Worm (Caenorhabditis elegans) whole organism, young adult: ENCODE data around the gene sre-42.

Experiments used
- B0035.1 ChIP-seq: sonication (generic microtip); optimal IDR thresholded peaks from 2 replicates; lab custom pipeline; 2016; ENCODE audit warnings: missing genetic modification characterization, mild to moderate bottlenecking, missing compliant biosample characterization, missing genotype, missing genetic modification reagents
- B0261.1 ChIP-seq: sonication (generic microtip); optimal IDR thresholded peaks from 2 replicates; lab custom pipeline; 2016; ENCODE audit warnings: mild to moderate bottlenecking, missing genetic modification characterization, moderate library complexity, missing compliant biosample characterization
- D2030.7 ChIP-seq: fragments of 200-800 bp; sonication (Bioruptor generic); IDR thresholded peaks from 2 replicates; pipeline ENCODE4 v1.3.6; 2022; ENCODE audit warnings: missing genetic modification reagents, missing genetic modification characterization, missing compliant biosample characterization
- K12H6.12 ChIP-seq: fragments of 200-800 bp; sonication (Bioruptor generic); optimal IDR thresholded peaks from 2 replicates; lab custom pipeline; 2018; ENCODE audit warnings: mild to moderate bottlenecking, missing genetic modification characterization, missing compliant biosample characterization
- T07F8.4 ChIP-seq: sonication (generic microtip); optimal IDR thresholded peaks from 2 replicates; lab custom pipeline; 2016; ENCODE audit warnings: mild to moderate bottlenecking, missing genetic modification characterization, moderate library complexity, missing compliant biosample characterization
- Y56A3A.18 ChIP-seq: fragments of 200-800 bp; sonication (Bioruptor generic); IDR thresholded peaks from 2 replicates; pipeline ENCODE4 v1.3.6; 2022; ENCODE audit warnings: missing genetic modification reagents, missing genetic modification characterization, missing compliant biosample characterization
- Y79H2A.3 ChIP-seq: fragments of 200-800 bp; sonication (Bioruptor generic); conservative IDR thresholded peaks from 2 replicates; pipeline ENCODE4 v1.3.6; 2022; ENCODE audit warnings: missing genetic modification reagents, missing genetic modification characterization, missing compliant biosample characterization
- Y95B8A.8 ChIP-seq: fragments of 200-800 bp; sonication (Bioruptor generic); IDR thresholded peaks from 2 replicates; pipeline ENCODE4 v1.3.6; 2022; ENCODE audit warnings: missing genetic modification reagents, missing genetic modification characterization, missing compliant biosample characterization
- akir-1 ChIP-seq: fragments of 200-800 bp; sonication (Bioruptor generic); optimal IDR thresholded peaks from 2 replicates; lab custom pipeline; 2018; ENCODE audit warnings: mild to moderate bottlenecking, missing genetic modification characterization, moderate library complexity, missing compliant biosample characterization
- aptf-2 ChIP-seq: fragments of 200-800 bp; sonication (Bioruptor generic); conservative IDR thresholded peaks from 2 replicates; pipeline ENCODE4 v1.3.6; 2022; ENCODE audit warnings: missing genetic modification reagents, missing genetic modification characterization, missing compliant biosample characterization
- aptf-3 ChIP-seq: fragments of 200-800 bp; sonication (Bioruptor generic); IDR thresholded peaks from 2 replicates; pipeline ENCODE4 v1.3.6; 2022; ENCODE audit warnings: missing genetic modification characterization, missing compliant biosample characterization
- bed-1 ChIP-seq: fragments of 200-800 bp; sonication (Bioruptor generic); IDR thresholded peaks from 2 replicates; pipeline ENCODE4 v1.3.6; 2022; ENCODE audit warnings: missing genetic modification reagents, missing genetic modification characterization, missing compliant biosample characterization
- cebp-2 ChIP-seq: fragments of 200-800 bp; sonication (Bioruptor generic); IDR thresholded peaks from 2 replicates; pipeline ENCODE4 v1.3.6; 2022; ENCODE audit warnings: missing genetic modification characterization, missing compliant biosample characterization
- ceh-58 ChIP-seq: fragments of 200-800 bp; sonication (Bioruptor generic); IDR thresholded peaks from 2 replicates; pipeline ENCODE4 v1.3.6; 2022; ENCODE audit warnings: missing genetic modification characterization, missing compliant biosample characterization
- die-1 ChIP-seq: sonication (generic microtip); optimal IDR thresholded peaks from 2 replicates; lab custom pipeline; 2016; ENCODE audit warnings: missing genotype, mild to moderate bottlenecking, missing genetic modification characterization, missing compliant biosample characterization
- dox-1 ChIP-seq: fragments of 200-800 bp; sonication (Bioruptor generic); IDR thresholded peaks from 2 replicates; pipeline ENCODE4 v1.3.6; 2022; ENCODE audit warnings: missing genetic modification reagents, missing genetic modification characterization, missing compliant biosample characterization
- dpff-1 ChIP-seq: sonication (generic microtip); optimal IDR thresholded peaks from 2 replicates; lab custom pipeline; 2017; ENCODE audit warnings: mild to moderate bottlenecking, missing genetic modification characterization, missing compliant biosample characterization
- hmg-1.2 ChIP-seq: fragments of 200-800 bp; sonication (Bioruptor generic); IDR thresholded peaks from 2 replicates; pipeline ENCODE4 v1.3.6; 2022; ENCODE audit warnings: missing genetic modification reagents, missing genetic modification characterization, missing compliant biosample characterization
- lag-1 ChIP-seq: fragments of 200-800 bp; sonication (Bioruptor generic); IDR thresholded peaks from 2 replicates; pipeline ENCODE4 v1.3.6; 2022; ENCODE audit warnings: missing genetic modification reagents, missing genetic modification characterization, missing compliant biosample characterization
- lin-40 ChIP-seq: sonication (generic microtip); optimal IDR thresholded peaks from 2 replicates; lab custom pipeline; 2016; ENCODE audit warnings: missing genetic modification characterization, mild to moderate bottlenecking, missing compliant biosample characterization, missing genotype, missing genetic modification reagents
- madf-10 ChIP-seq: sonication (generic microtip); optimal IDR thresholded peaks from 2 replicates; lab custom pipeline; 2016; ENCODE audit warnings: mild to moderate bottlenecking, missing genetic modification characterization, missing compliant biosample characterization
- madf-3 ChIP-seq: fragments of 200-800 bp; sonication (Bioruptor generic); IDR thresholded peaks from 2 replicates; pipeline ENCODE4 v1.3.6; 2022; ENCODE audit warnings: missing genetic modification reagents, missing genetic modification characterization, missing compliant biosample characterization
- nfya-2 ChIP-seq: fragments of 200-800 bp; sonication (Bioruptor generic); IDR thresholded peaks from 2 replicates; pipeline ENCODE4 v1.3.6; 2022; ENCODE audit warnings: missing genetic modification reagents, missing genetic modification characterization, missing compliant biosample characterization
- nhr-179 ChIP-seq: sonication (generic microtip); optimal IDR thresholded peaks from 2 replicates; lab custom pipeline; 2016; ENCODE audit warnings: mild to moderate bottlenecking, missing genetic modification characterization, missing compliant biosample characterization
- pha-4 ChIP-seq: fragments of 150-350 bp; sonication (generic microtip); optimal IDR thresholded peaks from 2 replicates; lab custom pipeline; 2014; ENCODE audit warnings: missing biosample characterization, missing genetic modification reagents, missing genetic modification characterization
- rec-8 ChIP-seq, 2 experiments: sonication (generic microtip); optimal IDR thresholded peaks; 2 replicates each; lab custom pipeline; 2016; ENCODE audit warnings: mild to moderate bottlenecking in 2 of 2, missing genetic modification characterization in 2 of 2, missing genetic modification reagents in 2 of 2, missing genotype in 2 of 2, missing biosample characterization in 1 of 2, missing compliant biosample characterization in 1 of 2, moderate library complexity in 1 of 2
- snpc-1.3 ChIP-seq: sonication (generic microtip); optimal IDR thresholded peaks from 2 replicates; lab custom pipeline; 2017; ENCODE audit warnings: missing genetic modification characterization, mild to moderate bottlenecking, missing compliant biosample characterization, antibody characterized with exemption, moderate library complexity, missing genotype, missing genetic modification reagents; ENCODE audit not compliant: insufficient read depth
- snpc-4 ChIP-seq, 5 experiments: fragments of 150-350 bp in 1 of 5; sonication (generic microtip) in 4 of 5; optimal IDR thresholded peaks; 2 replicates each; lab custom pipeline; 2014 to 2018; ENCODE audit warnings: missing genetic modification characterization in 5 of 5, missing biosample characterization in 3 of 5, antibody characterized with exemption in 2 of 5, mild to moderate bottlenecking in 2 of 5, missing compliant biosample characterization in 2 of 5, missing genotype in 2 of 5, moderate library complexity in 2 of 5, missing genetic modification reagents in 1 of 5
- sptf-2 ChIP-seq: fragments of 200-800 bp; sonication (Bioruptor generic); optimal IDR thresholded peaks from 2 replicates; lab custom pipeline; 2018; ENCODE audit warnings: mild to moderate bottlenecking, missing genetic modification characterization, missing compliant biosample characterization
- tlf-1 ChIP-seq: fragments of 200-800 bp; sonication (Bioruptor generic); optimal IDR thresholded peaks from 2 replicates; lab custom pipeline; 2018; ENCODE audit warnings: mild to moderate bottlenecking, missing genetic modification characterization, missing compliant biosample characterization
- unc-130 ChIP-seq: sonication (generic microtip); optimal IDR thresholded peaks from 2 replicates; lab custom pipeline; 2016; ENCODE audit warnings: missing genetic modification reagents, missing genetic modification characterization, missing compliant biosample characterization
- unc-62 ChIP-seq: fragments of 150-350 bp; optimal IDR thresholded peaks from 2 replicates; lab custom pipeline; 2014; ENCODE audit warnings: missing biosample characterization, missing genetic modification reagents, missing genetic modification characterization
- zfh-2 ChIP-seq: fragments of 200-800 bp; sonication (Bioruptor generic); conservative IDR thresholded peaks from 2 replicates; pipeline ENCODE4 v1.3.6; 2022; ENCODE audit warnings: missing genetic modification reagents, missing genetic modification characterization, missing compliant biosample characterization
- ztf-18 ChIP-seq: sonication (generic microtip); optimal IDR thresholded peaks from 2 replicates; lab custom pipeline; 2016; ENCODE audit warnings: missing genotype, mild to moderate bottlenecking, missing genetic modification characterization, missing compliant biosample characterization
- ztf-28 ChIP-seq: fragments of 200-800 bp; sonication (Bioruptor generic); IDR thresholded peaks from 2 replicates; pipeline ENCODE4 v1.3.6; 2022; ENCODE audit warnings: missing genetic modification reagents, missing genetic modification characterization, missing compliant biosample characterization

Gene sre-42

ce11 chrII:12380888-12381287 lies 5.8 kb downstream of the sre-42 start:
- no peak for TF ChIP-seq bed-1
- TF ChIP-seq lag-1 (GFP tag; lab: Robert Waterston, UW) = no peak
- no peak for TF ChIP-seq snpc-4 (GFP tag; optimal IDR thresholded peaks at IDR 0.05; lab: Kevin White, UChicago)
- no peak for TF ChIP-seq snpc-4 (tag; optimal IDR thresholded peaks at IDR 0.05; lab: Kevin White, UChicago)
- TF ChIP-seq rec-8 (tag; optimal IDR thresholded peaks at IDR 0.05; lab: Kevin White, UChicago) = no peak
- TF ChIP-seq unc-130 (GFP tag; lab: Kevin White, UChicago) = no peak
- TF ChIP-seq dpff-1 (tag; lab: Kevin White, UChicago) = no peak
- TF ChIP-seq Y95B8A.8 (GFP tag; lab: Robert Waterston, UW) = no peak
- TF ChIP-seq K12H6.12 (tag; lab: Kevin White, UChicago) = no peak
- TF ChIP-seq nhr-179 (tag; lab: Kevin White, UChicago) = no peak
- no peak for TF ChIP-seq ztf-28 (GFP tag; lab: Robert Waterston, UW)
- no peak for TF ChIP-seq akir-1
- no peak for TF ChIP-seq die-1 (tag; lab: Kevin White, UChicago)
- TF ChIP-seq, all 124 proteins: peak for 0

- TF ChIP-seq tlf-1 (no peak), T07F8.4 (tag; lab: Kevin White, UChicago) (no peak), lin-40 (tag; lab: Kevin White, UChicago) (no peak), madf-3 (GFP tag; lab: Robert Waterston, UW) (no peak), Y79H2A.3 (no peak), aptf-3 (GFP tag; lab: Robert Waterston, UW) (no peak), rec-8 (tag; optimal IDR thresholded peaks at IDR 0.05; lab: Kevin White, UChicago) (no peak), Y95B8A.8 (GFP tag; lab: Robert Waterston, UW) (no peak), ceh-58 (no peak), unc-62 (GFP tag; lab: Kevin White, UChicago) (no peak), B0035.1 (tag; lab: Kevin White, UChicago) (no peak), dox-1 (no peak), madf-10 (tag; lab: Kevin White, UChicago) (no peak), D2030.7 (GFP tag; lab: Robert Waterston, UW) (no peak), sptf-2 (GFP tag; lab: Kevin White, UChicago) (no peak), ztf-18 (no peak), aptf-2 (no peak), nfya-2 (GFP tag; lab: Robert Waterston, UW) (no peak), zfh-2 (GFP tag; lab: Robert Waterston, UW) (no peak), Y56A3A.18 (GFP tag; lab: Robert Waterston, UW) (no peak)
- TF ChIP-seq, all 124 proteins: peak for 0
Observed at ce11 chrII:12379430-12379829, 7.3 kb downstream of the sre-42 start, which contains the start of gene marc-5. marc-5 (minus strand) TSS chrII:12379530.

- no peak for TF ChIP-seq ztf-18
- TF ChIP-seq pha-4 = no peak
- TF ChIP-seq hmg-1.2 (GFP tag; lab: Robert Waterston, UW) = no peak
- no peak for TF ChIP-seq cebp-2
- TF ChIP-seq B0261.1 (tag; lab: Kevin White, UChicago) = no peak
- no peak for TF ChIP-seq snpc-1.3 (tag; lab: Kevin White, UChicago)
Observed at ce11 chrII:12378793-12379192, 7.9 kb downstream of the sre-42 start.
